Worm (Caenorhabditis elegans): ENCODE data around the gene T27E4.5.
A peak's percentile ranks its signal among the peaks of the same experiment; 100 is the strongest.

- TF ChIP-seq ceh-82 (tag; optimal IDR thresholded peaks at IDR 0.05) (no peak), ama-1 (optimal IDR thresholded peaks at IDR 0.05) (no peak), efl-1 (optimal IDR thresholded peaks at IDR 0.05) (no peak), efl-1 (GFP tag; optimal IDR thresholded peaks at IDR 0.05 in 1 of 2) (peak in 1 of 2 experiments; percentile 40)
These were observed 39.3 kb downstream of the T27E4.5 start, which contains the start of gene C25E10.5 for ce11 chrV:9030248-9030647.
